Fruit fly (Drosophila melanogaster): ENCODE measurements around the gene CG17028.

dm6 chr3L:16013198-16013982 is 35.1 kb downstream of the CG17028 start:
- TF ChIP-seq OdsH (GFP tag; optimal IDR thresholded peaks at IDR 0.05) (peak; percentile 24), Ets96B (tag; optimal IDR thresholded peaks at IDR 0.05) (peak; percentile 9), CG10669 (GFP tag; optimal IDR thresholded peaks at IDR 0.05) (no peak), Blimp-1 (GFP tag; optimal IDR thresholded peaks at IDR 0.05) (no peak), cyc (GFP tag; optimal IDR thresholded peaks at IDR 0.05) (no peak), CG4318 (GFP tag; optimal IDR thresholded peaks at IDR 0.05) (no peak), net (GFP tag; optimal IDR thresholded peaks at IDR 0.05) (no peak), CG34406 (GFP tag; optimal IDR thresholded peaks at IDR 0.05) (peak; percentile 20), Sox102F (GFP tag; optimal IDR thresholded peaks at IDR 0.05) (no peak), lz (GFP tag; optimal IDR thresholded peaks at IDR 0.05) (no peak), Lpt (GFP tag; optimal IDR thresholded peaks at IDR 0.05) (no peak), acj6 (GFP tag; optimal IDR thresholded peaks at IDR 0.05) (peak; percentile 17), CG6808 (GFP tag; optimal IDR thresholded peaks at IDR 0.05) (no peak), Ets21C (GFP tag; optimal IDR thresholded peaks at IDR 0.05) (no peak)
